Fruit fly (Drosophila melanogaster) whole organism, pupa: ENCODE measurements around the gene CG32301.

Experiments used
- CG12605 ChIP-seq: fragments of 200-800 bp; sonication (Bioruptor generic); IDR thresholded peaks from 2 replicates; pipeline ENCODE4 v1.3.6; 2022; ENCODE audit warnings: missing biosample characterization, missing genetic modification characterization
- CG13204 ChIP-seq: fragments of 200-800 bp; sonication (Bioruptor generic); optimal IDR thresholded peaks from 2 replicates; lab custom pipeline; 2018; ENCODE audit warnings: missing biosample characterization, mild to moderate bottlenecking, missing genetic modification characterization, moderate library complexity
- CG14655 ChIP-seq: fragments of 200-800 bp; sonication (Bioruptor generic); optimal IDR thresholded peaks from 3 replicates; lab custom pipeline; 2017; ENCODE audit warnings: mild to moderate bottlenecking, missing biosample characterization, missing genetic modification reagents, missing genetic modification characterization
- CG15710 ChIP-seq: fragments of 200-800 bp; sonication (Bioruptor generic); optimal IDR thresholded peaks from 2 replicates; lab custom pipeline; 2018; ENCODE audit warnings: missing biosample characterization, mild to moderate bottlenecking, missing genetic modification characterization, moderate library complexity
- CG17806 ChIP-seq: fragments of 200-800 bp; sonication (Bioruptor generic); optimal IDR thresholded peaks from 2 replicates; lab custom pipeline; 2018; ENCODE audit warnings: missing biosample characterization, mild to moderate bottlenecking, missing genetic modification characterization, moderate library complexity
- EcR ChIP-seq: fragments of 200-800 bp; sonication (Bioruptor generic); optimal IDR thresholded peaks from 3 replicates; lab custom pipeline; 2019; ENCODE audit warnings: missing biosample characterization, missing genetic modification characterization, mild to moderate bottlenecking, moderate library complexity, missing genetic modification reagents

DNA sequence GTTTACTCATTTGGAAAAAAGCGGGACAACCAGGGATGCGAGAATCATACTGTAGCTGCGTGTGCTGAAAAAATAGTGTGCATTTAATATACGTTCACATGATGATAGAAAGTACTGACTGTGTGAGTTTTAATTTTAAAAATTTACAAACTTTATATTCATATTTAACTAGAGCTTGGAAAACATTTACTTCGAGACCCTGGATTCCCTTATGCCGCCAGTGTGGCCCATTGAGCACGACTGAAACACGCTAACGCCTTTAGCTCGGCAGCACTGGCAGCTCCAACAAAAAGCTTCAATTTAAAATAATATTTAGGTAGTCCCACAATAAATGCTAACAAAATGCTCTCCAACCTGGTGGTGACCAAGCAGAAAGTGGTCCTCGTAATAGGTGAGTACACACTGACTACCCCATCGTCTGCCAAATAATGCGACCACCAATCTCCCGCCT lies 13.2 kb downstream of the CG32301 start, which contains the start of the genes CG1275 and Elp5:
- peak; percentile 100 for TF ChIP-seq CG12605 (GFP tag; lab: Robert Waterston, UW)
- TF ChIP-seq CG13204 (GFP tag; lab: Kevin White, UChicago), result peak; percentile 95
- peak; percentile 99 for TF ChIP-seq CG15710 (tag; lab: Kevin White, UChicago)
- peak; percentile 93 for TF ChIP-seq EcR
- TF ChIP-seq CG17806 (tag; lab: Kevin White, UChicago), result peak; percentile 97
- peak; percentile 97 for TF ChIP-seq CG14655
